Worm (Caenorhabditis elegans) whole organism, mixed stage, embryonic: Measurements from ENCODE around the gene sru-30.

Experiments used
- elt-1 ChIP-seq: sonication (generic microtip); optimal IDR thresholded peaks from 2 replicates; lab custom pipeline; 2017; ENCODE audit warnings: missing genetic modification characterization, mild to moderate bottlenecking, missing compliant biosample characterization, antibody characterized with exemption, moderate library complexity, borderline replicate concordance; ENCODE audit not compliant: insufficient read depth
- mep-1 ChIP-seq: fragments of 150-350 bp; optimal IDR thresholded peaks from 2 replicates; lab custom pipeline; 2017; ENCODE audit warnings: missing biosample characterization, missing genetic modification reagents, missing genetic modification characterization, inconsistent platforms
- nhr-12 ChIP-seq: fragments of 150-350 bp; optimal IDR thresholded peaks from 2 replicates; lab custom pipeline; 2014; ENCODE audit warnings: missing biosample characterization, missing genetic modification characterization

ce11 chrV:9764552-9764951 is 49.1 kb upstream of the sru-30 start:
- no peak for TF ChIP-seq nhr-12 (tag; lab: Kevin White, UChicago)
- no peak for TF ChIP-seq elt-1
- TF ChIP-seq mep-1 (tag; lab: Kevin White, UChicago) = no peak
